Fruit fly (Drosophila melanogaster): Measurements from ENCODE around the gene HP1D3csd.

HP1D3csd gene

dm6 chrX:19174850-19175571, 15.0 kb upstream of the HP1D3csd start, which contains the start of gene CG33939:
TSS of gene CG33939 (minus strand) at chrX:19174900.
- TF ChIP-seq CG17801 (GFP tag; optimal IDR thresholded peaks at IDR 0.05; ENCODE audit: partially characterized antibody) = no peak

DNA sequence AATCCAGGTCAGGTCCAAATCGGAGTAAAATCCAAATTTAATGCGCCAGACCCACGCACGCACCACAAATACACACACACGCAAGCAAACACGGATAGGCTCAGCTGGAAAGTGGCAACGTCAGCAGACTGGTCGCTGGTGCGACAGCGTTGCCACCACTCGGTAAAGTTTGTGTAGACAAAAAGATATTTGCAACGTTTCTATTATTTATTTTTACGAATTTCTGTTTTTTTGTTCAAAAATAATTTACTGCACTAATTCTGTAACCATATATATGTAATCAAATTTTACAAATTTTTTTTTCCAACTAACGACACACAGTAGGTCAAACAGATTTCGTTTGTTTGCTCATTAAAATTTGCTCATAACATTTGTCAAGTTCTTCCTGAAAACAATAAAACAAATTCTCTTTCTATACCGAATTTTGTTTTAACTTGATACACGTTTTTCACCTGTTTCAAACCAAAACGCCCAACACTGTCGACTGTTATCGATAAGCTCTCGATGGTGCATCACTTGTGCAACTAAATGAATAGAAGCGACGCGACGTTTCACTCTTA, 10.2 kb upstream of the HP1D3csd start, which contains the start of the genes CG7556 and CG7453:
Gene CG7556 (minus strand): TSS at position 135 of the 560 bp plus-strand sequence.
Gene CG7453 (plus strand): TSS at position 478 of the 560 bp plus-strand sequence.
- peak; percentile 60 for TF ChIP-seq CG17801 (GFP tag; optimal IDR thresholded peaks at IDR 0.05; ENCODE audit: partially characterized antibody)

DNA sequence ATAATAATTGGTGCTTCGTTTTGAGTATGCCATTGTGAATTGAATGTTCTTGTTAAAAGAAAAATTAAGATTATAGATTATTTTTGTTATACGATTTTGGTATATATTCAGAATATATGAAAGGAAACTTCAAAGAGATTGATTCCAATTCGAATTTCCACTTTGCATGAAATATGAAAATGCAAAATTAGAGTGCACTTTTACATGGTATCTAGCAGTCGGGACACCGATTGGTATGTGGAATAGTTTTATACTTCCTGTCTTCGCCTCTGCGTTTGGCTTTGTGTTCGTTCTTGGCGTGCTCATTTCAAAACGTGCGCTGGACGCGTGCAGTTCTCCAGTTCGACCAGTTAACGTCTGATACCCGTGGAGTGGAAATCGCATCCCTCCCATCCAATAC, 6.9 kb upstream of the HP1D3csd start, which contains the start of gene CG33253:
Gene CG33253 (plus strand): TSS at position 301 of the 400 bp plus-strand sequence.
- TF ChIP-seq CG17801 (GFP tag; optimal IDR thresholded peaks at IDR 0.05; ENCODE audit: partially characterized antibody) = no peak

- TF ChIP-seq CG17801 (GFP tag; optimal IDR thresholded peaks at IDR 0.05; ENCODE audit: partially characterized antibody) = peak; percentile 80
These were observed 2.4 kb upstream of the HP1D3csd start, which contains the start of gene Mec2 for dm6 chrX:19187624-19188085. TSS of gene Mec2 (plus strand) at chrX:19188035.

dm6 chrX:19191050-19191449, 1.0 kb downstream of the HP1D3csd start:
- no peak for TF ChIP-seq CG17801 (GFP tag; optimal IDR thresholded peaks at IDR 0.05; ENCODE audit: partially characterized antibody)

DNA sequence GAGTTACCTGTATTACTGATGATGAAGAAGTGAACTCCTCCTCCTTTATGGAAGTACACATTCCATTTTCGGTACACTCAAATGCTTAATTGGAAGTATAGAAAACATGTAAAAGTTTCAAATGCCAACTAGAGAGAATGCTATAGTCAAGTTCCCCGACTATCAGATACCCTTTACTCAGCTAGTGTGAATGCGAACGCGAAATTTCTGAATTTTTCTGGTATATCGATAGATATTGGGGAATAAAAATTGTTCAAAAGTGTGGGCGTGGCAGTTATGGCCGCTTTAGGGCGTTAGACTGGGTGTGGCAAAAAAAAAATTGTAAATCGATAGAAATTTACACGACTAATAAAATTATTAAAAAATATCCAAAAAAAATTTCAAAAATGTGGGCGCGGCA, 1.6 kb downstream of the HP1D3csd start:
- no peak for TF ChIP-seq CG17801 (GFP tag; optimal IDR thresholded peaks at IDR 0.05; ENCODE audit: partially characterized antibody)

DNA sequence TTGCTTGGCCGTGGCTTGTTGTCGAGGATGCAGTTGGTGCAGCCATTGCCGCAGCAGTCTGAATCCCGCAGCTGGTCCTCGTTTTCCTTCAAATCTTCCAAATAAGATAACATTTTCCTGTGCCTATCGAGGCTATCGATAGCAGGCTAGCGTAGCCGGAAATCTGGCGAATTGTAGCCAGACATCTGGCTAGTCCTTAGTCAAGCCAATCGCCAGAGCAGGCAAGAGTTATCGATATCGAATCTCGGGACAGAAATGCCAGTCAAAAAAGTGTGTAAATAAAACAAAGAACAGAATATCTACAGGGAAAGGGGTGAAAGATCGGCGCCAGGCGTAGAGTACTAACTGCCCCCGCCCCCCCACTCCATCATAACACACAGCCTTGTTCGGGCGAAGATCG, 3.3 kb downstream of the HP1D3csd start, which contains the start of the genes CG7914 and CG14194:
Gene CG7914 (minus strand): TSS at position 113 of the 400 bp plus-strand sequence.
Gene CG14194 (plus strand): TSS at position 220 of the 400 bp plus-strand sequence.
- TF ChIP-seq CG17801 (GFP tag; optimal IDR thresholded peaks at IDR 0.05; ENCODE audit: partially characterized antibody) = peak; percentile 10

DNA sequence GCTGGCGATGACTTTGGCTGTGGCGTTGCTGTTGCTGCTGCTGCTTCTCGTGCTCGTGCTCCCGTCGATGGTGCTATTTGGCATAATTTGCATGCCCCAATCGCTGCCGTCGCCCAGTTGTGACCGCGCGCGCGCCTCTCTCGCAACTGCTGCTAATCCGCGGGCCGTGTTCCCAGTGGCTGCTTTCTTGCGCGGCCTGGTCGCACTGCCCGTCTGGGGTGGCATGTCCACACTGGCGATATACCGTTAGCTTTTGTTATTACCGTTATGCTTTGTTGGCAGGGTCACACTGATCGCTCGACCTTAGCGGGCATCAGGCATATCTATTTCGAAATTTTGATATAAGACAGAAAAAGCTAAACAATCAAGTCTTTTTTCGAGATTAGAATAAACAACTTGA, 11.6 kb downstream of the HP1D3csd start, which contains the start of gene CG7990:
Gene CG7990 (minus strand): TSS at position 350 of the 400 bp plus-strand sequence.
- TF ChIP-seq CG17801 (GFP tag; optimal IDR thresholded peaks at IDR 0.05; ENCODE audit: partially characterized antibody) = no peak

DNA sequence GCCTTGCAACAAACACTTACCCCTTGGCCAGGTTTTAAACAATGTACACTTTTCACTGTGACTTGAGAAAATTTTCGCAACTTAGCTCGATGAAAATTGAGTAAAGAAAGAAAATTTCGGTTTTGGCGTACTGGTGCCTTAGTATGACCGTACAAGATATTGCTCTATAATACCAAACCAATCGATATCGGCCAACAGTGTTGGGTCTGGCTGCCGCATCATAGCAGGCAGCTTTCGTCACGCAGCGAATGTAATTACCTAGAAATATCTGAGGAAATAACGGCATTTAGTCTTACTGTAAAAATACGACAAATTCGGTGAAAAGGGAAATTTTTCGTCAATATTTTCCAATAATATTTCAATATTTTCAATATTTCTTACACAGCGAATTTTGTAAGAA, 18.0 kb downstream of the HP1D3csd start, which contains the start of gene Ulp1:
Gene Ulp1 (minus strand): TSS at position 174 of the 400 bp plus-strand sequence.
- TF ChIP-seq CG17801 (GFP tag; optimal IDR thresholded peaks at IDR 0.05; ENCODE audit: partially characterized antibody) = peak; percentile 41

- TF ChIP-seq CG17801 (GFP tag; optimal IDR thresholded peaks at IDR 0.05; ENCODE audit: partially characterized antibody) = no peak
These were observed 22.0 kb downstream of the HP1D3csd start, which contains the start of gene CG14195 for dm6 chrX:19211982-19212381. TSS of gene CG14195 (minus strand) at chrX:19212082.

dm6 chrX:19212954-19213353, 22.9 kb downstream of the HP1D3csd start, which contains the start of gene Mur18B:
TSS of gene Mur18B (plus strand) at chrX:19213254.
- no peak for TF ChIP-seq CG17801 (GFP tag; optimal IDR thresholded peaks at IDR 0.05; ENCODE audit: partially characterized antibody)

DNA sequence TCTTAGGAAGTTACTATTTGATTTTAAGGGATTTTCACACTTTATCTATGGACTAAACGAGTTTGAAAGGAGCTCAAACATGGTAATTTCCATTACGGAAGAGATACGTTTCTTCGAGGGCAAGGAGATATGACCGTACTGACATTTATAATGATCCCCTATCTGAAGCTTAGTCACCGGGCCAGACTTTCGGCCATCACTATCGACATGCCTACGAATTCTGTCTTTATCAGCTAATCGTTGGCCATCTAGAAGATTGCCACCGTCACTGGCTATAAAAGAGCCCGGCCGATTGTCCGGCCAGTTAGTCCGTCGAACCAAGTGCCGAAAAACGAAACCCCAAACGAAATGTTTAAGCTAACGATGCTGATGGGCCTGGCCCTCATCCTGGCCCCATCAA, 25.2 kb downstream of the HP1D3csd start, which contains the start of gene Muc18B:
Gene Muc18B (plus strand): TSS at position 301 of the 400 bp plus-strand sequence.
- TF ChIP-seq CG17801 (GFP tag; optimal IDR thresholded peaks at IDR 0.05; ENCODE audit: partially characterized antibody) = no peak

dm6 chrX:19216671-19217070, 26.7 kb downstream of the HP1D3csd start:
- no peak for TF ChIP-seq CG17801 (GFP tag; optimal IDR thresholded peaks at IDR 0.05; ENCODE audit: partially characterized antibody)

dm6 chrX:19220415-19220814, 30.4 kb downstream of the HP1D3csd start, which contains the start of gene CG7884:
TSS of gene CG7884 (plus strand) at chrX:19220622.
- no peak for TF ChIP-seq CG17801 (GFP tag; optimal IDR thresholded peaks at IDR 0.05; ENCODE audit: partially characterized antibody)

- TF ChIP-seq CG17801 (GFP tag; optimal IDR thresholded peaks at IDR 0.05; ENCODE audit: partially characterized antibody) = no peak
These were observed 31.1 kb downstream of the HP1D3csd start for dm6 chrX:19220963-19221572.
